Worm (Caenorhabditis elegans) whole organism, L2 larva: ENCODE data around the gene nhr-255.
A peak's percentile ranks its signal among the peaks of the same experiment; 100 is the strongest.

Experiments
- F13H6.1 ChIP-seq: sonication (generic microtip); optimal IDR thresholded peaks from 2 replicates; lab custom pipeline; 2016; ENCODE audit warnings: missing genetic modification characterization, missing compliant biosample characterization
- R02D3.7 ChIP-seq: fragments of 150-350 bp; optimal IDR thresholded peaks from 2 replicates; lab custom pipeline; 2014; ENCODE audit warnings: missing biosample characterization, missing genetic modification characterization
- ZK546.5 ChIP-seq: sonication (generic microtip); optimal IDR thresholded peaks from 2 replicates; lab custom pipeline; 2017; ENCODE audit warnings: missing biosample characterization, missing genetic modification characterization
- aly-2 ChIP-seq: fragments of 150-350 bp; optimal IDR thresholded peaks from 2 replicates; lab custom pipeline; 2014; ENCODE audit warnings: missing biosample characterization, missing genetic modification characterization
- ama-1 ChIP-seq: fragments of 150-350 bp; optimal IDR thresholded peaks from 2 replicates; lab custom pipeline; 2018; ENCODE audit warnings: inconsistent platforms
- ceh-16 ChIP-seq: fragments of 150-350 bp; optimal IDR thresholded peaks from 2 replicates; lab custom pipeline; 2014; ENCODE audit warnings: missing biosample characterization, missing genetic modification characterization
- crh-2 ChIP-seq: sonication (generic microtip); optimal IDR thresholded peaks from 2 replicates; lab custom pipeline; 2017; ENCODE audit warnings: missing biosample characterization, missing genetic modification characterization
- egl-27 ChIP-seq: sonication (generic microtip); optimal IDR thresholded peaks from 3 replicates; lab custom pipeline; 2017; ENCODE audit warnings: missing biosample characterization, missing genetic modification reagents, missing genetic modification characterization
- elt-1 ChIP-seq: fragments of 150-350 bp; optimal IDR thresholded peaks from 2 replicates; lab custom pipeline; 2014; ENCODE audit warnings: missing biosample characterization, missing genetic modification characterization
- fos-1 ChIP-seq: fragments of 150-350 bp; optimal IDR thresholded peaks from 2 replicates; lab custom pipeline; 2014; ENCODE audit warnings: missing biosample characterization, missing genetic modification characterization
- lin-11 ChIP-seq: fragments of 150-350 bp; sonication (generic microtip); optimal IDR thresholded peaks from 2 replicates; lab custom pipeline; 2014; ENCODE audit warnings: missing biosample characterization, missing genetic modification characterization, inconsistent platforms, mixed read lengths
- lin-13 ChIP-seq: fragments of 150-350 bp; optimal IDR thresholded peaks from 2 replicates; lab custom pipeline; 2014; ENCODE audit warnings: missing biosample characterization, missing genetic modification reagents, missing genetic modification characterization
- lin-39 ChIP-seq: fragments of 150-350 bp; optimal IDR thresholded peaks from 2 replicates; lab custom pipeline; 2014; ENCODE audit warnings: missing biosample characterization, missing genetic modification reagents, missing genetic modification characterization
- lsy-2 ChIP-seq, 2 experiments: fragments of 150-350 bp in 1 of 2; sonication (generic microtip) in 1 of 2; optimal IDR thresholded peaks; 2 replicates each; lab custom pipeline; 2014 to 2017; ENCODE audit warnings: missing biosample characterization in 2 of 2, missing genetic modification characterization in 2 of 2
- nhr-11 ChIP-seq: fragments of 150-350 bp; optimal IDR thresholded peaks from 2 replicates; lab custom pipeline; 2014; ENCODE audit warnings: missing biosample characterization, missing genetic modification characterization
- nhr-12 ChIP-seq: fragments of 150-350 bp; optimal IDR thresholded peaks from 2 replicates; lab custom pipeline; 2014; ENCODE audit warnings: missing biosample characterization, missing genetic modification characterization
- nhr-129 ChIP-seq: fragments of 150-350 bp; optimal IDR thresholded peaks from 2 replicates; lab custom pipeline; 2014; ENCODE audit warnings: missing biosample characterization, missing genetic modification characterization
- nhr-21 ChIP-seq: fragments of 150-350 bp; optimal IDR thresholded peaks from 2 replicates; lab custom pipeline; 2014; ENCODE audit warnings: missing biosample characterization, missing genetic modification characterization
- nhr-23 ChIP-seq: fragments of 150-350 bp; optimal IDR thresholded peaks from 2 replicates; lab custom pipeline; 2014; ENCODE audit warnings: missing biosample characterization, missing genetic modification reagents, missing genetic modification characterization
- nhr-6 ChIP-seq: fragments of 150-350 bp; optimal IDR thresholded peaks from 2 replicates; lab custom pipeline; 2014; ENCODE audit warnings: missing biosample characterization, missing genetic modification characterization
- peb-1 ChIP-seq: fragments of 150-350 bp; optimal IDR thresholded peaks from 2 replicates; lab custom pipeline; 2014; ENCODE audit warnings: missing biosample characterization, missing genetic modification characterization
- sma-9 ChIP-seq, 2 experiments: fragments of 150-350 bp in 1 of 2; sonication (generic microtip) in 1 of 2; optimal IDR thresholded peaks; 2 replicates each; lab custom pipeline; 2014 to 2016; ENCODE audit warnings: missing genetic modification characterization in 2 of 2, mild to moderate bottlenecking in 1 of 2, missing biosample characterization in 1 of 2, missing compliant biosample characterization in 1 of 2, missing genetic modification reagents in 1 of 2, moderate library complexity in 1 of 2
- snpc-4 ChIP-seq: fragments of 150-350 bp; optimal IDR thresholded peaks from 2 replicates; lab custom pipeline; 2014; ENCODE audit warnings: missing biosample characterization, missing genetic modification characterization
- unc-55 ChIP-seq: fragments of 150-350 bp; sonication (generic microtip); optimal IDR thresholded peaks from 3 replicates; lab custom pipeline; 2014; ENCODE audit warnings: missing biosample characterization, missing genetic modification reagents, missing genetic modification characterization
- zag-1 ChIP-seq: fragments of 150-350 bp; optimal IDR thresholded peaks from 2 replicates; lab custom pipeline; 2014; ENCODE audit warnings: missing biosample characterization, missing genetic modification characterization
- ztf-11 ChIP-seq: sonication (generic microtip); optimal IDR thresholded peaks from 2 replicates; lab custom pipeline; 2017; ENCODE audit warnings: missing biosample characterization, missing genetic modification characterization

Gene nhr-255

ce11 chrX:15746705-15747104 lies 4.3 kb downstream of the nhr-255 start, which contains the start of gene srxa-9:
TSS of gene srxa-9 (plus strand) at chrX:15747005.
- TF ChIP-seq lin-11, result no peak

- TF ChIP-seq nhr-12 (tag; lab: Kevin White, UChicago), result no peak
- no peak for TF ChIP-seq lin-11
- TF ChIP-seq nhr-21 (tag; lab: Kevin White, UChicago), result peak; percentile 33
- TF ChIP-seq, all 48 proteins: peak for 1
Observed at ce11 chrX:15747814-15748213, 5.4 kb downstream of the nhr-255 start.

ce11 chrX:15751245-15751644 lies 8.8 kb downstream of the nhr-255 start:
- TF ChIP-seq lin-39 (tag; lab: Kevin White, UChicago), result no peak
- no peak for TF ChIP-seq ZK546.5
- TF ChIP-seq ceh-16 (tag; lab: Kevin White, UChicago), result no peak
- no peak for TF ChIP-seq aly-2 (tag; lab: Kevin White, UChicago)
- TF ChIP-seq lsy-2 (tag; optimal IDR thresholded peaks at IDR 0.05; lab: Kevin White, UChicago), result no peak
- TF ChIP-seq F13H6.1, result no peak
- no peak for TF ChIP-seq nhr-129
- TF ChIP-seq ama-1 (lab: Kevin White, UChicago), result no peak
- TF ChIP-seq nhr-12 (tag; lab: Kevin White, UChicago), result no peak
- no peak for TF ChIP-seq fos-1
- TF ChIP-seq R02D3.7, result no peak
- TF ChIP-seq nhr-6, result no peak
- no peak for TF ChIP-seq sma-9 (GFP tag; optimal IDR thresholded peaks at IDR 0.05; lab: Kevin White, UChicago)
- TF ChIP-seq sma-9 (tag; optimal IDR thresholded peaks at IDR 0.05; lab: Kevin White, UChicago), result no peak

- no peak for TF ChIP-seq aly-2 (tag; lab: Kevin White, UChicago)
- TF ChIP-seq crh-2, result no peak
- no peak for TF ChIP-seq peb-1 (tag; lab: Kevin White, UChicago)
- no peak for TF ChIP-seq nhr-11
- TF ChIP-seq lin-39 (tag; lab: Kevin White, UChicago), result no peak
- TF ChIP-seq lin-13 (GFP tag; lab: Kevin White, UChicago), result no peak
- TF ChIP-seq elt-1 (tag; lab: Kevin White, UChicago), result no peak
- no peak for TF ChIP-seq zag-1 (tag; lab: Kevin White, UChicago)
- no peak for TF ChIP-seq nhr-23
- TF ChIP-seq lin-11, result no peak
- TF ChIP-seq ama-1 (lab: Kevin White, UChicago), result no peak
- no peak for TF ChIP-seq unc-55 (GFP tag; lab: Kevin White, UChicago)
- TF ChIP-seq nhr-6, result no peak
Observed at ce11 chrX:15757169-15757568, 14.8 kb downstream of the nhr-255 start, which contains the start of gene wrt-4. TSS of gene wrt-4 (minus strand) at chrX:15757269.

- peak; percentile 43 for TF ChIP-seq snpc-4 (tag; lab: Kevin White, UChicago)
- no peak for TF ChIP-seq R02D3.7
Observed at ce11 chrX:15759222-15759621, 16.8 kb downstream of the nhr-255 start.

- TF ChIP-seq peb-1 (tag; lab: Kevin White, UChicago) (no peak), lin-39 (tag; lab: Kevin White, UChicago) (no peak), lin-13 (GFP tag; lab: Kevin White, UChicago) (no peak), ZK546.5 (no peak)
- TF ChIP-seq, all 48 proteins: peak for 0
Observed at ce11 chrX:15766147-15766546, 23.7 kb downstream of the nhr-255 start, which contains the start of gene bus-17. TSS of gene bus-17 (minus strand) at chrX:15766354.

- TF ChIP-seq snpc-4 (tag; lab: Kevin White, UChicago) (no peak), egl-27 (tag; lab: Kevin White, UChicago) (no peak)
- TF ChIP-seq, all 48 proteins: peak for 0
Observed at ce11 chrX:15766861-15767260, 24.5 kb downstream of the nhr-255 start.

- TF ChIP-seq lin-11, result no peak
- no peak for TF ChIP-seq nhr-6
- TF ChIP-seq ztf-11, result no peak
- no peak for TF ChIP-seq ama-1 (lab: Kevin White, UChicago)
- TF ChIP-seq, all 48 proteins: peak for 0
Observed at ce11 chrX:15768532-15768931, 26.1 kb downstream of the nhr-255 start.
